Fruit fly (Drosophila melanogaster) whole organism, wandering third instar larva: ENCODE measurements around the gene sip2.

Source experiments
- Abd-B ChIP-seq: fragments of >200 bp; optimal IDR thresholded peaks from 2 replicates; lab custom pipeline; 2017; ENCODE audit warnings: missing biosample characterization, missing genetic modification characterization
- CG32264 ChIP-seq: fragments of 200-800 bp; sonication (Bioruptor generic); optimal IDR thresholded peaks from 2 replicates; lab custom pipeline; 2016; ENCODE audit warnings: missing biosample characterization, missing genetic modification characterization
- CG9705 ChIP-seq: fragments of 200-800 bp; sonication (Bioruptor generic); optimal IDR thresholded peaks from 2 replicates; lab custom pipeline; 2018; ENCODE audit warnings: missing biosample characterization, mild to moderate bottlenecking, missing genetic modification characterization
- CrebA ChIP-seq: fragments of 200-800 bp; sonication (Bioruptor generic); optimal IDR thresholded peaks from 2 replicates; lab custom pipeline; 2016; ENCODE audit warnings: missing biosample characterization, mild to moderate bottlenecking, missing genetic modification characterization, borderline replicate concordance
- Dfd ChIP-seq: fragments of >200 bp; optimal IDR thresholded peaks from 2 replicates; lab custom pipeline; 2017; ENCODE audit warnings: missing biosample characterization, missing genetic modification characterization
- Dif ChIP-seq: fragments of 200-275, 200-300 bp; sonication (Bioruptor generic); optimal IDR thresholded peaks from 2 replicates; lab custom pipeline; 2018; ENCODE audit warnings: missing biosample characterization, missing genetic modification characterization; ENCODE audit not compliant: partially characterized antibody
- HLH106 ChIP-seq: fragments of 200-800 bp; optimal IDR thresholded peaks from 3 replicates; lab custom pipeline; 2019; ENCODE audit warnings: missing biosample characterization, mild to moderate bottlenecking, missing genetic modification characterization, moderate library complexity
- Hnf4 ChIP-seq: fragments of 200-800 bp; sonication (Bioruptor generic); optimal IDR thresholded peaks from 2 replicates; lab custom pipeline; 2016; ENCODE audit warnings: missing biosample characterization, mild to moderate bottlenecking, missing genetic modification characterization
- Jra ChIP-seq: sonication (Bioruptor generic); optimal IDR thresholded peaks from 2 replicates; lab custom pipeline; 2016; ENCODE audit warnings: missing biosample characterization, missing genetic modification characterization
- Mio ChIP-seq: sonication (Bioruptor generic); optimal IDR thresholded peaks from 2 replicates; lab custom pipeline; 2016; ENCODE audit warnings: missing biosample characterization, missing genetic modification characterization
- Myc ChIP-seq: fragments of >200 bp; optimal IDR thresholded peaks from 2 replicates; lab custom pipeline; 2017
- OdsH ChIP-seq: fragments of 200-800 bp; sonication (Bioruptor generic); optimal IDR thresholded peaks from 2 replicates; lab custom pipeline; 2016; ENCODE audit warnings: missing biosample characterization, mild to moderate bottlenecking, missing genetic modification characterization
- Rel ChIP-seq, 2 experiments: fragments of 200-800 bp; sonication (Bioruptor generic) in 1 of 2; optimal IDR thresholded peaks; 2 replicates in 1 of 2; 3 replicates in 1 of 2; lab custom pipeline; 2016 to 2019; ENCODE audit warnings: mild to moderate bottlenecking in 2 of 2, missing biosample characterization in 2 of 2, missing genetic modification characterization in 2 of 2, moderate library complexity in 1 of 2
- Sp1 ChIP-seq: fragments of 200-800 bp; sonication (Bioruptor generic); optimal IDR thresholded peaks from 3 replicates; lab custom pipeline; 2019; ENCODE audit warnings: missing biosample characterization, mild to moderate bottlenecking, missing genetic modification characterization, moderate library complexity
- br ChIP-seq: fragments of 200-800 bp; sonication (Bioruptor generic); optimal IDR thresholded peaks from 2 replicates; lab custom pipeline; 2016; ENCODE audit warnings: missing biosample characterization, missing genetic modification characterization
- brk ChIP-seq: fragments of 200-800 bp; sonication (Bioruptor generic); optimal IDR thresholded peaks from 2 replicates; lab custom pipeline; 2016; ENCODE audit warnings: missing biosample characterization, mild to moderate bottlenecking, missing genetic modification characterization
- dl ChIP-seq, 2 experiments: fragments of 175-275, 200-275 bp in 1 of 2; fragments of 200-275 bp in 1 of 2; sonication (Bioruptor generic); optimal IDR thresholded peaks; lab custom pipeline; 2018; ENCODE audit warnings: mild to moderate bottlenecking in 2 of 2, missing biosample characterization in 2 of 2, missing genetic modification characterization in 2 of 2, moderate library complexity in 2 of 2; ENCODE audit not compliant: partially characterized antibody in 2 of 2, insufficient read depth in 1 of 2
- dsf ChIP-seq: sonication (Bioruptor generic); optimal IDR thresholded peaks from 2 replicates; lab custom pipeline; 2016; ENCODE audit warnings: missing biosample characterization, missing genetic modification characterization, borderline replicate concordance
- ey ChIP-seq: fragments of 200-800 bp; sonication (Bioruptor generic); optimal IDR thresholded peaks from 2 replicates; lab custom pipeline; 2016; ENCODE audit warnings: missing biosample characterization, missing genetic modification characterization
- fru ChIP-seq: fragments of 200-800 bp; sonication (Bioruptor generic); optimal IDR thresholded peaks from 3 replicates; lab custom pipeline; 2016; ENCODE audit warnings: missing biosample characterization, mild to moderate bottlenecking, missing genetic modification characterization
- jim ChIP-seq: fragments of 175-275, 200-325 bp; sonication (Bioruptor generic); optimal IDR thresholded peaks from 2 replicates; lab custom pipeline; 2016; ENCODE audit warnings: missing biosample characterization, mild to moderate bottlenecking, missing genetic modification characterization
- pan ChIP-seq: fragments of >200 bp; optimal IDR thresholded peaks from 2 replicates; lab custom pipeline; 2017
- psq ChIP-seq: fragments of 200-800 bp; sonication (Bioruptor generic); optimal IDR thresholded peaks from 3 replicates; lab custom pipeline; 2017; ENCODE audit warnings: missing biosample characterization, mild to moderate bottlenecking, missing genetic modification characterization, moderate library complexity
- rgr ChIP-seq: fragments of 200-800 bp; sonication (Bioruptor generic); optimal IDR thresholded peaks from 3 replicates; lab custom pipeline; 2016; ENCODE audit warnings: missing biosample characterization, mild to moderate bottlenecking, missing genetic modification characterization
- sage ChIP-seq: fragments of 200-800 bp; sonication (Bioruptor generic); optimal IDR thresholded peaks from 2 replicates; lab custom pipeline; 2016; ENCODE audit warnings: missing biosample characterization, mild to moderate bottlenecking, missing genetic modification characterization
- sv ChIP-seq: fragments of 200-800 bp; sonication (Bioruptor generic); optimal IDR thresholded peaks from 3 replicates; lab custom pipeline; 2016; ENCODE audit warnings: missing biosample characterization, missing genetic modification characterization
- tai ChIP-seq: sonication (Bioruptor generic); optimal IDR thresholded peaks from 2 replicates; lab custom pipeline; 2016; ENCODE audit warnings: missing biosample characterization, missing genetic modification characterization
- woc ChIP-seq: sonication (Bioruptor generic); optimal IDR thresholded peaks from 2 replicates; lab custom pipeline; 2016; ENCODE audit warnings: missing biosample characterization, mild to moderate bottlenecking, missing genetic modification characterization

sip2 gene

dm6 chr2L:6950096-6950495 is 13.8 kb downstream of the sip2 start, which contains the start of the genes Gas41 and SA1:
TSS of gene Gas41 (minus strand) at chr2L:6950207.
TSS of gene SA1 (plus strand) at chr2L:6950421.
- peak; percentile 91 for TF ChIP-seq HLH106
- no peak for TF ChIP-seq Abd-B (GFP tag; lab: Kevin White, UChicago)
- peak; percentile 64 for TF ChIP-seq CG9705
- TF ChIP-seq OdsH: peak; percentile 88
- no peak for TF ChIP-seq CG32264 (GFP tag; lab: Kevin White, UChicago)
- peak; percentile 44 for TF ChIP-seq psq (GFP tag; lab: Kevin White, UChicago)
- TF ChIP-seq fru (GFP tag; lab: Kevin White, UChicago): no peak
- peak; percentile 44 for TF ChIP-seq sv
- peak; percentile 90 for TF ChIP-seq Sp1 (GFP tag; lab: Kevin White, UChicago)
- TF ChIP-seq rgr: no peak
- TF ChIP-seq dsf (GFP tag; lab: Kevin White, UChicago): peak; percentile 78
- peak; percentile 62 for TF ChIP-seq br
- TF ChIP-seq ey (GFP tag; lab: Kevin White, UChicago): peak; percentile 76
- TF ChIP-seq Rel (GFP tag; optimal IDR thresholded peaks at IDR 0.05; lab: Kevin White, UChicago): no peak
- no peak for TF ChIP-seq Rel (tag; optimal IDR thresholded peaks at IDR 0.05; lab: Kevin White, UChicago)

- TF ChIP-seq woc (GFP tag; lab: Kevin White, UChicago) (peak; percentile 77), Mio (no peak)
These were observed 15.3 kb downstream of the sip2 start, which contains the start of gene ihog for dm6 chr2L:6948540-6948942. TSS of gene ihog (minus strand) at chr2L:6948808.

- TF ChIP-seq Rel (GFP tag; optimal IDR thresholded peaks at IDR 0.05; lab: Kevin White, UChicago) (no peak), Rel (tag; optimal IDR thresholded peaks at IDR 0.05; lab: Kevin White, UChicago) (peak; percentile 7), sv (no peak)
- TF ChIP-seq, all 38 proteins: peak for 1
These were observed 18.8 kb downstream of the sip2 start, which contains the start of gene Fgop2 for dm6 chr2L:6945088-6945487. TSS of gene Fgop2 (minus strand) at chr2L:6945289.

dm6 chr2L:6942714-6943113 is 21.2 kb downstream of the sip2 start, which contains the start of gene CG18304:
TSS of gene CG18304 (minus strand) at chr2L:6942814.
- TF ChIP-seq dl (GFP tag; optimal IDR thresholded peaks at IDR 0.05; lab: Kevin White, UChicago; ENCODE audit: insufficient read depth in 1 of 2, partially characterized antibody in 2 of 2) (no peak), tai (GFP tag; lab: Kevin White, UChicago) (no peak), jim (no peak), pan (lab: Kevin White, UChicago) (no peak), brk (GFP tag; lab: Kevin White, UChicago) (no peak), Dfd (no peak), dsf (GFP tag; lab: Kevin White, UChicago) (no peak)

- TF ChIP-seq CG32264 (GFP tag; lab: Kevin White, UChicago) (no peak), CG9705 (no peak), Hnf4 (GFP tag; lab: Kevin White, UChicago) (no peak), dsf (GFP tag; lab: Kevin White, UChicago) (no peak), sage (GFP tag; lab: Kevin White, UChicago) (no peak), Dfd (no peak), br (no peak), Jra (GFP tag; lab: Kevin White, UChicago) (no peak)
These were observed 22.1 kb downstream of the sip2 start for dm6 chr2L:6941731-6942130.

- no peak for TF ChIP-seq Dif (GFP tag; lab: Kevin White, UChicago)
- TF ChIP-seq CG9705: no peak
- no peak for TF ChIP-seq OdsH
- no peak for TF ChIP-seq pan (lab: Kevin White, UChicago)
- no peak for TF ChIP-seq ey (GFP tag; lab: Kevin White, UChicago)
- no peak for TF ChIP-seq brk (GFP tag; lab: Kevin White, UChicago)
- TF ChIP-seq HLH106: no peak
- no peak for TF ChIP-seq sage (GFP tag; lab: Kevin White, UChicago)
- no peak for TF ChIP-seq rgr
- TF ChIP-seq CrebA: no peak
- no peak for TF ChIP-seq Hnf4 (GFP tag; lab: Kevin White, UChicago)
- TF ChIP-seq Rel (GFP tag; optimal IDR thresholded peaks at IDR 0.05; lab: Kevin White, UChicago): no peak
- no peak for TF ChIP-seq Rel (tag; optimal IDR thresholded peaks at IDR 0.05; lab: Kevin White, UChicago)
- TF ChIP-seq Myc (lab: Kevin White, UChicago): no peak
These were observed 24.2 kb downstream of the sip2 start for dm6 chr2L:6939698-6940097.
